Fruit fly (Drosophila melanogaster): ENCODE results near the gene Iml1.

DNA sequence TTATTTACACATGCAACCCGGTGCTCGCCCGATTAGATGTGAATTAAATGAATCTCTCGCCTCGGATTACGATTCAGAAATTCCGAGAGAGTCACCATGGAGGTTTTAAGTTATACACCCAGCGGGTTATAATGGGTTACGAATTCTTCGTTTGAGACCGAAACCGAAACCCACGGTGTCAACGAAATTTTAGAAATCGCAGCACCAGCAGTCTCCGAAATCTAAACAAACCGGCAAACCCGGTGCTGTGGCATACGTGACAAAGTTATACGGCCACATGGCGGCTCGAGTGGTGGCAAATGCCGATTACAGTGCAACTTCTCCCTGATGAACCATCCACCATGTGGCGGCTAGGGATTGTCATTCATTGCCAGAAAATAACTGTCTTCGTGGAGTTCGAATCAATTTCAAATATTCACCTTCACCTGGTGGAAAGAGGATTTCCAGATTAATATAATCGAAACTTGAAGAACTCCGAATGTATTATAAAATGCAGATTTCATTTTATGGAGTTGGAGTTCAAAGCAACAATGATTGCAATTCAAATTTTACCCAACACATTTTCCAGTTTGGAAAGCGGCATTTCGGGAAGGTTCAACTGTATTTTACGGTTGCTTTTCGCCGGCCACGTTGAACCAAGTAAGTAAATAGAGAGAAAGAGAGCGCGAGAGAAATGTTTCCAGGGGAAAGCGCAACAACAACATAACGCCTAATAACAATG is 17.9 kb downstream of the Iml1 start:
- TF ChIP-seq CG8478 (optimal IDR thresholded peaks at IDR 0.05) (no peak), CTCF (optimal IDR thresholded peaks at IDR 0.05) (no peak)

Data from S2 (cell line).